Worm (Caenorhabditis elegans) whole organism, mixed stage, embryonic: ENCODE results near the gene F31F7.1.

Source experiments
- M03D4.4 ChIP-seq: sonication (generic microtip); optimal IDR thresholded peaks from 2 replicates; lab custom pipeline; 2017; ENCODE audit warnings: mild to moderate bottlenecking, missing genetic modification characterization, missing compliant biosample characterization
- bed-3 ChIP-seq: fragments of 200-800 bp; sonication (Bioruptor generic); optimal IDR thresholded peaks from 3 replicates; lab custom pipeline; 2018; ENCODE audit warnings: mild to moderate bottlenecking, missing genetic modification characterization, moderate library complexity, missing compliant biosample characterization
- ceh-39 ChIP-seq: fragments of 150-350 bp; optimal IDR thresholded peaks from 2 replicates; lab custom pipeline; 2014; ENCODE audit warnings: missing biosample characterization, missing genetic modification characterization
- ceh-83 ChIP-seq: fragments of 200-800 bp; sonication (Bioruptor generic); optimal IDR thresholded peaks from 2 replicates; lab custom pipeline; 2018; ENCODE audit warnings: mild to moderate bottlenecking, missing genetic modification characterization, missing compliant biosample characterization
- ces-1 ChIP-seq: fragments of 150-350 bp; optimal IDR thresholded peaks from 2 replicates; lab custom pipeline; 2014; ENCODE audit warnings: missing biosample characterization, missing genetic modification reagents, missing genetic modification characterization
- cnd-1 ChIP-seq: fragments of 200-800 bp; sonication (Bioruptor generic); optimal IDR thresholded peaks from 2 replicates; lab custom pipeline; 2018; ENCODE audit warnings: mild to moderate bottlenecking, missing genetic modification characterization, missing compliant biosample characterization
- elt-1 ChIP-seq: sonication (generic microtip); optimal IDR thresholded peaks from 2 replicates; lab custom pipeline; 2017; ENCODE audit warnings: missing genetic modification characterization, mild to moderate bottlenecking, missing compliant biosample characterization, antibody characterized with exemption, moderate library complexity, borderline replicate concordance; ENCODE audit not compliant: insufficient read depth
- elt-3 ChIP-seq: fragments of 150-350 bp; optimal IDR thresholded peaks from 2 replicates; lab custom pipeline; 2014; ENCODE audit warnings: missing biosample characterization, missing genetic modification characterization
- flh-1 ChIP-seq: fragments of 200-800 bp; sonication (Bioruptor generic); optimal IDR thresholded peaks from 2 replicates; lab custom pipeline; 2018; ENCODE audit warnings: mild to moderate bottlenecking, missing genetic modification characterization, moderate library complexity, missing compliant biosample characterization
- ham-2 ChIP-seq: fragments of 200-800 bp; sonication (Bioruptor generic); optimal IDR thresholded peaks from 2 replicates; lab custom pipeline; 2018; ENCODE audit warnings: mild to moderate bottlenecking, missing genetic modification characterization, missing compliant biosample characterization
- lin-13 ChIP-seq: fragments of 150-350 bp; optimal IDR thresholded peaks from 2 replicates; lab custom pipeline; 2014; ENCODE audit warnings: missing biosample characterization, missing genetic modification characterization
- lin-32 ChIP-seq: fragments of 200-800 bp; sonication (Bioruptor generic); optimal IDR thresholded peaks from 2 replicates; lab custom pipeline; 2018; ENCODE audit warnings: mild to moderate bottlenecking, missing genetic modification characterization, missing compliant biosample characterization
- lsy-2 ChIP-seq: fragments of 150-350 bp; optimal IDR thresholded peaks from 2 replicates; lab custom pipeline; 2014; ENCODE audit warnings: missing biosample characterization, missing genetic modification characterization
- mab-5 ChIP-seq: fragments of 150-350 bp; optimal IDR thresholded peaks from 2 replicates; lab custom pipeline; 2014; ENCODE audit warnings: missing biosample characterization, missing genetic modification characterization
- mls-2 ChIP-seq: sonication (generic microtip); optimal IDR thresholded peaks from 2 replicates; lab custom pipeline; 2016; ENCODE audit warnings: mild to moderate bottlenecking, missing genetic modification characterization, moderate library complexity, missing compliant biosample characterization
- nhr-2 ChIP-seq: fragments of 150-350 bp; optimal IDR thresholded peaks from 2 replicates; lab custom pipeline; 2014; ENCODE audit warnings: missing biosample characterization, missing genetic modification characterization
- nhr-237 ChIP-seq: fragments of 150-350 bp; optimal IDR thresholded peaks from 2 replicates; lab custom pipeline; 2014; ENCODE audit warnings: missing biosample characterization, missing genetic modification characterization
- nhr-28 ChIP-seq: fragments of 150-350 bp; optimal IDR thresholded peaks from 2 replicates; lab custom pipeline; 2014; ENCODE audit warnings: missing biosample characterization, missing genetic modification characterization
- nhr-76 ChIP-seq: sonication (generic microtip); optimal IDR thresholded peaks from 2 replicates; lab custom pipeline; 2017; ENCODE audit warnings: missing biosample characterization, missing genetic modification characterization
- pha-4 ChIP-seq: fragments of 150-350 bp; optimal IDR thresholded peaks from 2 replicates; lab custom pipeline; 2018; ENCODE audit warnings: missing biosample characterization, missing genetic modification reagents, missing genetic modification characterization
- sem-2 ChIP-seq: fragments of 200-800 bp; sonication (Bioruptor generic); optimal IDR thresholded peaks from 2 replicates; lab custom pipeline; 2018; ENCODE audit warnings: mild to moderate bottlenecking, missing genetic modification characterization, missing compliant biosample characterization
- snpc-4 ChIP-seq: fragments of 150-350 bp; optimal IDR thresholded peaks from 2 replicates; lab custom pipeline; 2014; ENCODE audit warnings: missing biosample characterization, missing genetic modification characterization
- sptf-1 ChIP-seq: sonication (generic microtip); optimal IDR thresholded peaks from 2 replicates; lab custom pipeline; 2017; ENCODE audit warnings: mild to moderate bottlenecking, missing genetic modification characterization, moderate library complexity, missing compliant biosample characterization
- unc-120 ChIP-seq: sonication (generic microtip); optimal IDR thresholded peaks from 2 replicates; lab custom pipeline; 2017; ENCODE audit warnings: missing genetic modification characterization, missing compliant biosample characterization; ENCODE audit not compliant: poor library complexity, severe bottlenecking
- unc-39 ChIP-seq: fragments of 150-350 bp; optimal IDR thresholded peaks from 2 replicates; lab custom pipeline; 2014; ENCODE audit warnings: missing biosample characterization, missing genetic modification characterization
- unc-62 ChIP-seq: fragments of 150-350 bp; optimal IDR thresholded peaks from 2 replicates; lab custom pipeline; 2014; ENCODE audit warnings: missing biosample characterization, missing genetic modification reagents, missing genetic modification characterization
- zip-8 ChIP-seq: fragments of 150-350 bp; optimal IDR thresholded peaks from 2 replicates; lab custom pipeline; 2014; ENCODE audit warnings: missing biosample characterization, missing genetic modification characterization
- ztf-11 ChIP-seq: fragments of 150-350 bp; optimal IDR thresholded peaks from 2 replicates; lab custom pipeline; 2014; ENCODE audit warnings: missing biosample characterization, missing genetic modification characterization

Gene F31F7.1

ce11 chrV:6231902-6232340, 44.3 kb upstream of the F31F7.1 start:
- TF ChIP-seq bed-3 (no peak), lin-13 (tag; lab: Kevin White, UChicago) (no peak), snpc-4 (tag; lab: Kevin White, UChicago) (no peak), nhr-2 (tag; lab: Kevin White, UChicago) (no peak), mls-2 (tag; lab: Kevin White, UChicago) (no peak), lin-32 (GFP tag; lab: Kevin White, UChicago) (no peak), ceh-39 (tag; lab: Kevin White, UChicago) (no peak), ceh-83 (GFP tag; lab: Kevin White, UChicago) (no peak), cnd-1 (tag; lab: Kevin White, UChicago) (no peak), ham-2 (no peak), zip-8 (tag; lab: Kevin White, UChicago) (no peak), nhr-28 (tag; lab: Kevin White, UChicago) (no peak), nhr-237 (tag; lab: Kevin White, UChicago) (no peak), unc-39 (tag; lab: Kevin White, UChicago) (no peak), ces-1 (GFP tag; lab: Kevin White, UChicago) (no peak), pha-4 (tag; lab: Kevin White, UChicago) (no peak)

ce11 chrV:6232886-6233285, 43.4 kb upstream of the F31F7.1 start:
- TF ChIP-seq unc-120 (tag; lab: Kevin White, UChicago), result no peak
- no peak for TF ChIP-seq zip-8 (tag; lab: Kevin White, UChicago)
- peak; percentile 35 for TF ChIP-seq ces-1 (GFP tag; lab: Kevin White, UChicago)
- peak; percentile 87 for TF ChIP-seq elt-1 (tag; lab: Kevin White, UChicago)

ce11 chrV:6233952-6234351, 42.3 kb upstream of the F31F7.1 start:
- TF ChIP-seq ces-1 (GFP tag; lab: Kevin White, UChicago) (peak; percentile 46), lin-32 (GFP tag; lab: Kevin White, UChicago) (no peak), nhr-2 (tag; lab: Kevin White, UChicago) (peak; percentile 95), elt-1 (tag; lab: Kevin White, UChicago) (no peak), nhr-76 (no peak), cnd-1 (tag; lab: Kevin White, UChicago) (peak; percentile 19), unc-120 (tag; lab: Kevin White, UChicago) (no peak)

ce11 chrV:6234876-6235275, 41.4 kb upstream of the F31F7.1 start, which contains the start of gene K08B12.3:
Gene K08B12.3, plus strand, starts transcription at chrV:6235176.
- TF ChIP-seq elt-3 (tag; lab: Kevin White, UChicago) (no peak), lin-13 (tag; lab: Kevin White, UChicago) (no peak), unc-120 (tag; lab: Kevin White, UChicago) (no peak), flh-1 (GFP tag; lab: Kevin White, UChicago) (no peak), bed-3 (no peak)

ce11 chrV:6238347-6238746, 37.9 kb upstream of the F31F7.1 start:
- no peak for TF ChIP-seq unc-39 (tag; lab: Kevin White, UChicago)
- TF ChIP-seq sem-2, result no peak
- no peak for TF ChIP-seq ceh-39 (tag; lab: Kevin White, UChicago)
- no peak for TF ChIP-seq unc-62
- no peak for TF ChIP-seq ceh-83 (GFP tag; lab: Kevin White, UChicago)
- TF ChIP-seq M03D4.4 (tag; lab: Kevin White, UChicago), result no peak
- no peak for TF ChIP-seq bed-3
- no peak for TF ChIP-seq elt-3 (tag; lab: Kevin White, UChicago)
- TF ChIP-seq nhr-76, result no peak
- no peak for TF ChIP-seq mab-5
- no peak for TF ChIP-seq sptf-1 (tag; lab: Kevin White, UChicago)
- TF ChIP-seq lsy-2, result no peak
- TF ChIP-seq elt-1 (tag; lab: Kevin White, UChicago), result no peak
- no peak for TF ChIP-seq unc-120 (tag; lab: Kevin White, UChicago)
- TF ChIP-seq lin-13 (tag; lab: Kevin White, UChicago), result no peak
- TF ChIP-seq nhr-237 (tag; lab: Kevin White, UChicago), result no peak
- no peak for TF ChIP-seq ztf-11
- no peak for TF ChIP-seq nhr-28 (tag; lab: Kevin White, UChicago)

- TF ChIP-seq ham-2 (no peak), ceh-83 (GFP tag; lab: Kevin White, UChicago) (no peak), M03D4.4 (tag; lab: Kevin White, UChicago) (no peak), sptf-1 (tag; lab: Kevin White, UChicago) (no peak)
Observed at ce11 chrV:6239855-6240254, 36.4 kb upstream of the F31F7.1 start.
